Fruit fly (Drosophila melanogaster) whole organism, embryonic: Measurements from ENCODE around the gene CG43367.

Source experiments
- B-H1 ChIP-seq: fragments of 200-800 bp; sonication (Bioruptor generic); IDR thresholded peaks from 3 replicates; pipeline ENCODE4 v1.3.6; 2022; ENCODE audit warnings: missing biosample characterization, missing genetic modification characterization
- CG10321 ChIP-seq: fragments of 200-800 bp; sonication (Bioruptor generic); IDR thresholded peaks from 2 replicates; pipeline ENCODE4 v1.3.6; 2022; ENCODE audit warnings: missing biosample characterization, missing genetic modification characterization
- CG10543 ChIP-seq: fragments of 200-800 bp; sonication (Bioruptor generic); optimal IDR thresholded peaks from 3 replicates; lab custom pipeline; 2017; ENCODE audit warnings: missing biosample characterization, mild to moderate bottlenecking, missing genetic modification characterization, moderate library complexity
- CG12219 ChIP-seq: fragments of 200-800 bp; sonication (Bioruptor generic); optimal IDR thresholded peaks from 3 replicates; lab custom pipeline; 2018; ENCODE audit warnings: missing biosample characterization, mild to moderate bottlenecking, missing genetic modification characterization
- CG12659 ChIP-seq: fragments of 200-800 bp; sonication (Bioruptor generic); optimal IDR thresholded peaks from 3 replicates; lab custom pipeline; 2017; ENCODE audit warnings: mild to moderate bottlenecking, missing biosample characterization, missing genetic modification reagents, missing genetic modification characterization
- CG14667 ChIP-seq: fragments of 200-800 bp; sonication (Bioruptor generic); IDR thresholded peaks from 2 replicates; pipeline ENCODE4 v1.3.6; 2022; ENCODE audit warnings: missing biosample characterization, missing genetic modification characterization
- CG1603 ChIP-seq: fragments of 200-800 bp; sonication (Bioruptor generic); optimal IDR thresholded peaks from 2 replicates; lab custom pipeline; 2019; ENCODE audit warnings: missing biosample characterization, mild to moderate bottlenecking, missing genetic modification characterization, moderate library complexity
- CG18619 ChIP-seq: fragments of 200-800 bp; sonication (Bioruptor generic); optimal IDR thresholded peaks from 3 replicates; lab custom pipeline; 2017; ENCODE audit warnings: missing biosample characterization, mild to moderate bottlenecking, missing genetic modification characterization
- CG31365 ChIP-seq: fragments of 200-800 bp; sonication (Bioruptor generic); optimal IDR thresholded peaks from 2 replicates; lab custom pipeline; 2018; ENCODE audit warnings: missing biosample characterization, mild to moderate bottlenecking, missing genetic modification characterization
- CG6683 ChIP-seq: fragments of 200-800 bp; sonication (Bioruptor generic); optimal IDR thresholded peaks from 2 replicates; lab custom pipeline; 2017; ENCODE audit warnings: missing biosample characterization, mild to moderate bottlenecking, missing genetic modification characterization, missing genetic modification reagents
- CG7271 ChIP-seq: fragments of 200-800 bp; sonication (Bioruptor generic); optimal IDR thresholded peaks from 2 replicates; lab custom pipeline; 2018; ENCODE audit warnings: missing biosample characterization, mild to moderate bottlenecking, missing genetic modification characterization, moderate library complexity
- CG8924 ChIP-seq: fragments of 200-800 bp; optimal IDR thresholded peaks from 3 replicates; lab custom pipeline; 2019; ENCODE audit warnings: missing biosample characterization, mild to moderate bottlenecking, missing genetic modification characterization, moderate library complexity
- Chrac-16 ChIP-seq: fragments of 200-800 bp; sonication (Bioruptor generic); optimal IDR thresholded peaks from 3 replicates; lab custom pipeline; 2016; ENCODE audit warnings: missing biosample characterization, missing genetic modification characterization
- D19B ChIP-seq: fragments of 200-800 bp; sonication (Bioruptor generic); optimal IDR thresholded peaks from 2 replicates; lab custom pipeline; 2017; ENCODE audit warnings: missing biosample characterization, mild to moderate bottlenecking, missing genetic modification characterization
- Deaf1 ChIP-seq: fragments of 200-800 bp; optimal IDR thresholded peaks from 3 replicates; lab custom pipeline; 2019; ENCODE audit warnings: missing biosample characterization, mild to moderate bottlenecking, missing genetic modification characterization, moderate library complexity
- Ets65A ChIP-seq: fragments of 200-800 bp; sonication (Bioruptor generic); peaks from one replicate; lab custom pipeline; 2016; ENCODE audit warnings: missing biosample characterization, missing genetic modification characterization
- Ets97D ChIP-seq: fragments of 200-800 bp; sonication (Bioruptor generic); optimal IDR thresholded peaks from 3 replicates; lab custom pipeline; 2016; ENCODE audit warnings: missing biosample characterization, missing genetic modification characterization
- Hmx ChIP-seq: fragments of 200-800 bp; sonication (Bioruptor generic); optimal IDR thresholded peaks from 2 replicates; lab custom pipeline; 2016; ENCODE audit warnings: missing biosample characterization, missing genetic modification characterization
- Kr ChIP-seq: fragments of 200-800 bp; sonication (Bioruptor generic); optimal IDR thresholded peaks from 2 replicates; lab custom pipeline; 2017; ENCODE audit warnings: missing biosample characterization, mild to moderate bottlenecking, missing genetic modification characterization
- MESR4 ChIP-seq: fragments of 200-800 bp; sonication (Bioruptor generic); optimal IDR thresholded peaks from 2 replicates; lab custom pipeline; 2018; ENCODE audit warnings: missing biosample characterization, mild to moderate bottlenecking, missing genetic modification characterization, moderate library complexity
- NfI ChIP-seq: fragments of 200-800 bp; sonication (Bioruptor generic); optimal IDR thresholded peaks from 3 replicates; lab custom pipeline; 2018; ENCODE audit warnings: missing biosample characterization, mild to moderate bottlenecking, missing genetic modification characterization, moderate library complexity
- Opbp ChIP-seq: fragments of 200-800 bp; sonication (Bioruptor generic); IDR thresholded peaks from 3 replicates; pipeline ENCODE4 v1.3.6; 2022; ENCODE audit warnings: missing biosample characterization, missing genetic modification characterization; ENCODE audit not compliant: partially characterized antibody
- Rfx ChIP-seq: fragments of 200-800 bp; sonication (Bioruptor generic); IDR thresholded peaks from 2 replicates; pipeline ENCODE4 v1.3.6; 2022; ENCODE audit warnings: missing biosample characterization, missing genetic modification characterization
- Rx ChIP-seq: fragments of 200-800 bp; sonication (Bioruptor generic); IDR thresholded peaks from 2 replicates; pipeline ENCODE4 v1.3.6; 2022; ENCODE audit warnings: missing biosample characterization, missing genetic modification characterization
- Vsx1 ChIP-seq: fragments of 200-800 bp; sonication (Bioruptor generic); optimal IDR thresholded peaks from 2 replicates; lab custom pipeline; 2017; ENCODE audit warnings: missing biosample characterization, mild to moderate bottlenecking, missing genetic modification characterization, missing genetic modification reagents
- ash1 ChIP-seq: fragments of 200-800 bp; sonication (Bioruptor generic); optimal IDR thresholded peaks from 2 replicates; lab custom pipeline; 2018; ENCODE audit warnings: missing biosample characterization, mild to moderate bottlenecking, missing genetic modification characterization
- ato ChIP-seq: fragments of 200-800 bp; sonication (Bioruptor generic); IDR thresholded peaks from 2 replicates; pipeline ENCODE4 v1.3.6; 2022; ENCODE audit warnings: missing biosample characterization, missing genetic modification characterization; ENCODE audit not compliant: partially characterized antibody
- bsh ChIP-seq, 2 experiments: fragments of 200-800 bp; sonication (Bioruptor generic); optimal IDR thresholded peaks; 2 replicates each; lab custom pipeline; 2017 to 2018; ENCODE audit warnings: mild to moderate bottlenecking in 2 of 2, missing biosample characterization in 2 of 2, missing genetic modification characterization in 2 of 2, moderate library complexity in 1 of 2
- corto ChIP-seq: fragments of 200-800 bp; sonication (Bioruptor generic); optimal IDR thresholded peaks from 2 replicates; lab custom pipeline; 2016; ENCODE audit warnings: missing biosample characterization, mild to moderate bottlenecking, missing genetic modification characterization, moderate library complexity
- croc ChIP-seq: fragments of 200-800 bp; sonication (Bioruptor generic); conservative IDR thresholded peaks from 3 replicates; pipeline ENCODE4 v1.3.6; 2022; ENCODE audit warnings: missing biosample characterization, missing genetic modification characterization
- da ChIP-seq: fragments of 200-800 bp; sonication (Bioruptor generic); optimal IDR thresholded peaks from 2 replicates; lab custom pipeline; 2016; ENCODE audit warnings: missing biosample characterization, missing genetic modification characterization
- dati ChIP-seq: fragments of 200-800 bp; sonication (Bioruptor generic); IDR thresholded peaks from 2 replicates; pipeline ENCODE4 v1.3.6; 2022; ENCODE audit warnings: missing biosample characterization, missing genetic modification characterization
- disco-r ChIP-seq: fragments of 200-800 bp; sonication (Bioruptor generic); optimal IDR thresholded peaks from 2 replicates; lab custom pipeline; 2016; ENCODE audit warnings: missing biosample characterization, missing genetic modification characterization
- dmrt11E ChIP-seq: fragments of 200-800 bp; sonication (Bioruptor generic); optimal IDR thresholded peaks from 3 replicates; lab custom pipeline; 2018; ENCODE audit warnings: missing biosample characterization, mild to moderate bottlenecking, missing genetic modification characterization, moderate library complexity
- gce ChIP-seq: fragments of 200-800 bp; sonication (Bioruptor generic); IDR thresholded peaks from 3 replicates; pipeline ENCODE4 v1.3.6; 2022; ENCODE audit warnings: missing biosample characterization, missing genetic modification characterization
- gcm2 ChIP-seq: fragments of 200-800 bp; sonication (Bioruptor generic); optimal IDR thresholded peaks from 2 replicates; lab custom pipeline; 2016; ENCODE audit warnings: missing biosample characterization, missing genetic modification characterization
- hkb ChIP-seq, 2 experiments: fragments of 200-800 bp in 1 of 2; fragments of >200 bp in 1 of 2; sonication (Bioruptor generic) in 1 of 2; IDR thresholded peaks in 1 of 2; optimal IDR thresholded peaks in 1 of 2; 2 replicates each; pipeline versions ENCODE4 v1.3.6 to Lab custom; 2017 to 2022; ENCODE audit warnings: missing biosample characterization in 1 of 2, missing genetic modification characterization in 1 of 2
- knrl ChIP-seq: fragments of 200-800 bp; sonication (Bioruptor generic); IDR thresholded peaks from 3 replicates; pipeline ENCODE4 v1.3.6; 2022; ENCODE audit warnings: missing biosample characterization, missing genetic modification characterization; ENCODE audit not compliant: partially characterized antibody
- lbe ChIP-seq: fragments of 200-800 bp; sonication (Bioruptor generic); optimal IDR thresholded peaks from 2 replicates; lab custom pipeline; 2016; ENCODE audit warnings: missing biosample characterization, mild to moderate bottlenecking, missing genetic modification characterization
- nerfin-2 ChIP-seq: fragments of 200-800 bp; sonication (Bioruptor generic); IDR thresholded peaks from 2 replicates; pipeline ENCODE4 v1.3.6; 2022; ENCODE audit warnings: missing biosample characterization, missing genetic modification characterization; ENCODE audit not compliant: partially characterized antibody
- otp ChIP-seq: fragments of 200-800 bp; sonication (Bioruptor generic); IDR thresholded peaks from 3 replicates; pipeline ENCODE4, ENCODE4 v1.3.6; 2022; ENCODE audit warnings: missing biosample characterization, missing genetic modification characterization
- repo ChIP-seq: fragments of 200-800 bp; sonication (Bioruptor generic); optimal IDR thresholded peaks from 2 replicates; lab custom pipeline; 2016; ENCODE audit warnings: missing biosample characterization, missing genetic modification characterization
- sna ChIP-seq: fragments of 200-800 bp; sonication (Bioruptor generic); IDR thresholded peaks from 2 replicates; pipeline ENCODE4 v1.3.6; 2022; ENCODE audit warnings: missing biosample characterization, missing genetic modification characterization; ENCODE audit not compliant: partially characterized antibody
- sug ChIP-seq: fragments of 200-800 bp; optimal IDR thresholded peaks from 2 replicates; lab custom pipeline; 2019; ENCODE audit warnings: missing biosample characterization, mild to moderate bottlenecking, missing genetic modification characterization, moderate library complexity
- tll ChIP-seq, 2 experiments: fragments of 200-800 bp in 1 of 2; fragments of >200 bp in 1 of 2; sonication (Bioruptor generic) in 1 of 2; optimal IDR thresholded peaks; 2 replicates each; lab custom pipeline; 2017 to 2019; ENCODE audit warnings: missing biosample characterization in 2 of 2, missing genetic modification characterization in 2 of 2, mild to moderate bottlenecking in 1 of 2, moderate library complexity in 1 of 2
- toy ChIP-seq: fragments of 200-800 bp; sonication (Bioruptor generic); IDR thresholded peaks from 2 replicates; pipeline ENCODE4 v1.3.6; 2022; ENCODE audit warnings: missing biosample characterization, missing genetic modification characterization
- yki ChIP-seq: fragments of >200 bp; optimal IDR thresholded peaks from 3 replicates; lab custom pipeline; 2018

CG43367 gene

DNA sequence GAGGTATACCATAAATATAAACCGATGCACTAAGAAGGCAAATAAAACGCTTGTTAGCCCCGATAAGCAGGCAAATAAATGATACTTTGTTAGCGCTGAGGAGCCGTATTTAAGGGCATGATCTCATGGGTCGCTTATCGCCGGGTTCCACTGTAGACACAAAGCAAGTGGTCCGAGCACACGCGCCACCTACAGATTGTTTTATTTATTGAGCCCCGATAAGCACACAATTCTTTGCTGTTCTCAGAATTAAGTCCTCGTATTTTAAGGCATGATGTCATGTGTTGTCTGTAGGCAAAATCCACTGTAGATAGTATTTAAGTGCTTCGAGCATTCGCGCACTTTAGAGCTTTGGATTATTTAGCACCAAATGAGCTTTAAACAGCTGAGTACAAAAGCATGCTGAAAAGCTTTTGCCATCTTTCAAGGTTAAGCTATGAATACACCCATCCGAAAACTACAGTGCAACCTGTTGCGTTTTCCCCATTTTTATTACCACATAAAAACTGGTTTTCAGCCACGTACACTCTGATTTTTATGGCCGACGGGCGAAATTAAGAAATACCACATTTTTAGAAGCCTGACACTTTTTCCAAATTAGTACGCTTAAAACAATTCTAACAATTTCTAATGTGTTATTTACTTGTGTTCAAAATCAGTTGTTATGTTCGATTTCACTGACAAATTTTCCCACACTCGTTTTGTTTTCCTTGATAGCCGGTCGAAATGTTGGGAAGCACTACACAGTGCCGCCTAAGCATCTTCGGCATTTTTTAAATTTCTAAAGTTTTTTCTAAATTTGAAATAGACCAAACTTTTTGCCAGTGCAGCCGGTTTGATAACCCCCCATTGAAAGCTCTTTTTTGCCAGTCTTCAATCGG is 45.9 kb downstream of the CG43367 start, which contains the start of gene Sqor (continued):
- TF ChIP-seq gcm2 (peak; percentile 65), MESR4 (no peak), Kr (no peak), Rx (GFP tag; lab: Robert Waterston, UW) (peak; percentile 68), repo (GFP tag; lab: Kevin White, UChicago) (peak; percentile 60), Rfx (GFP tag; lab: Robert Waterston, UW) (peak; percentile 85), NfI (peak; percentile 92), lbe (GFP tag; lab: Kevin White, UChicago) (peak; percentile 79), CG6683 (GFP tag; lab: Kevin White, UChicago) (peak; percentile 60), tll (GFP tag; optimal IDR thresholded peaks at IDR 0.05; lab: Kevin White, UChicago) (no peak), corto (peak; percentile 83), CG7271 (tag; lab: Kevin White, UChicago) (no peak), knrl (GFP tag; lab: Robert Waterston, UW) (no peak), yki (lab: Kevin White, UChicago) (no peak), Ets65A (GFP tag; lab: Kevin White, UChicago) (peak; percentile 95), bsh (GFP tag; optimal IDR thresholded peaks at IDR 0.05; lab: Kevin White, UChicago) (peak; percentile 66 to 93), D19B (peak; percentile 82), Opbp (GFP tag; lab: Robert Waterston, UW) (no peak), croc (GFP tag; lab: Robert Waterston, UW) (0 out of 3 replicates have a peak, but pooled peaks have one; percentile 13), Deaf1 (peak; percentile 55), Ets97D (GFP tag; lab: Kevin White, UChicago) (peak; percentile 20), disco-r (GFP tag; lab: Kevin White, UChicago) (peak; percentile 85), Hmx (GFP tag; lab: Kevin White, UChicago) (peak; percentile 77), CG18619 (GFP tag; lab: Kevin White, UChicago) (peak; percentile 91), hkb (optimal IDR thresholded peaks at IDR 0.05; lab: Kevin White, UChicago) (no peak), hkb (GFP tag; IDR thresholded peaks at IDR 0.05; lab: Robert Waterston, UW) (peak; percentile 85), otp (GFP tag; lab: Robert Waterston, UW) (peak; percentile 67), Vsx1 (GFP tag; lab: Kevin White, UChicago) (no peak), gce (GFP tag; lab: Robert Waterston, UW) (peak; percentile 55; the same call in 1 of the 3 replicates), CG1603 (tag; lab: Kevin White, UChicago) (peak; percentile 89), CG10321 (GFP tag; lab: Robert Waterston, UW) (peak; percentile 57; the same call in 1 of the 2 replicates), Chrac-16 (GFP tag; lab: Kevin White, UChicago) (peak; percentile 68), CG8924 (tag; lab: Kevin White, UChicago) (peak; percentile 90), ash1 (peak; percentile 57), dati (GFP tag; lab: Robert Waterston, UW) (0 out of 2 replicates have a peak, but pooled peaks have one; percentile 1), sug (peak; percentile 88), CG12659 (GFP tag; lab: Kevin White, UChicago) (peak; percentile 91), nerfin-2 (GFP tag; lab: Robert Waterston, UW) (peak; percentile 12; the same call in 1 of the 2 replicates), dmrt11E (tag; lab: Kevin White, UChicago) (no peak), da (peak; percentile 66), CG31365 (peak; percentile 41), sna (no peak), CG14667 (GFP tag; lab: Robert Waterston, UW) (peak; percentile 63), CG12219 (peak; percentile 81), toy (peak; percentile 60; the same call in 1 of the 2 replicates), B-H1 (GFP tag; lab: Robert Waterston, UW) (peak; percentile 44), CG10543 (peak; percentile 92), ato (GFP tag; lab: Robert Waterston, UW) (no peak)
